Fruit fly (Drosophila melanogaster): ENCODE results near the gene Osi5.

Gene Osi5

DNA sequence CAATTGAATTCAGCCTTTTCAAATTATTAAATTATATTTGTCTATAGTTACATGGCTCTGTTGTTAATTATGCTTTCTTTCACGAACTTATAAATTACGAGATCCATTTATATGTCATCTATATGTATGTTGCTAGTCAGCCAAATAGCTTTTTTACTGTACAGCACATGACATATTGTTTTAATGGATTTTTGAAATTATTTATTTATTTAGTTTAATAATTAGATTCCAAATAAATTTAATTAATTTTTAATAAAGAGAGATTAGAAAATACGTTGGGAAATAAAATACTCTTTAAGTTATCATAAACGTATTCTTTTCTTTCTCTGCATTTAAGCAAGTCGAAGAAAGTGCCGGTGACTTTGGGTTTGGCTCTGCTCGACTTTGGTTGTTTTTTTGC is 14.0 kb downstream of the Osi5 start (continued):
- TF ChIP-seq CG15269 (tag; optimal IDR thresholded peaks at IDR 0.05) (no peak), gce (GFP tag; IDR thresholded peaks at IDR 0.05) (no peak), CG8924 (tag; optimal IDR thresholded peaks at IDR 0.05) (peak; percentile 56), CG10274 (GFP tag; optimal IDR thresholded peaks at IDR 0.05) (no peak), pzg (GFP tag; optimal IDR thresholded peaks at IDR 0.05) (no peak), lov (optimal IDR thresholded peaks at IDR 0.05) (no peak), lov (GFP tag; IDR thresholded peaks at IDR 0.05) (no peak), gcm2 (GFP tag; optimal IDR thresholded peaks at IDR 0.05) (no peak), CG10267 (tag; optimal IDR thresholded peaks at IDR 0.05) (peak; percentile 29), ttk (GFP tag; IDR thresholded peaks at IDR 0.05) (no peak), Hand (GFP tag; optimal IDR thresholded peaks at IDR 0.05) (no peak), D19A (tag; optimal IDR thresholded peaks at IDR 0.05) (peak; percentile 52), Hr51 (GFP tag; optimal IDR thresholded peaks at IDR 0.05) (peak in 1 of 2 experiments; percentile 48), CG17361 (GFP tag; IDR thresholded peaks at IDR 0.05) (peak; percentile 82), gt (GFP tag; IDR thresholded peaks at IDR 0.05) (no peak), CG1603 (tag; optimal IDR thresholded peaks at IDR 0.05) (no peak), CG10979 (tag; optimal IDR thresholded peaks at IDR 0.05) (peak; percentile 68), CG11723 (GFP tag; optimal IDR thresholded peaks at IDR 0.05) (no peak), CG7928 (GFP tag; optimal IDR thresholded peaks at IDR 0.05) (no peak), klu (GFP tag; IDR thresholded peaks at IDR 0.05) (no peak), ranshi (GFP tag; IDR thresholded peaks at IDR 0.05) (no peak), sens-2 (GFP tag; IDR thresholded peaks at IDR 0.05) (no peak), unc-4 (GFP tag; IDR thresholded peaks at IDR 0.05; ENCODE audit: partially characterized antibody) (no peak), Fer3 (tag; optimal IDR thresholded peaks at IDR 0.05) (no peak), cato (GFP tag; optimal IDR thresholded peaks at IDR 0.05; ENCODE audit: borderline replicate concordance) (no peak), cas (GFP tag; IDR thresholded peaks at IDR 0.05) (no peak), dan (GFP tag; IDR thresholded peaks at IDR 0.05) (no peak), Kr (GFP tag; optimal IDR thresholded peaks at IDR 0.05) (no peak), CG2120 (GFP tag; optimal IDR thresholded peaks at IDR 0.05) (no peak), pros (GFP tag; optimal IDR thresholded peaks at IDR 0.05) (no peak), ken (GFP tag; IDR thresholded peaks at IDR 0.05) (0 out of 3 replicates have a peak, but pooled peaks have one; percentile 23), fd64A (GFP tag; optimal IDR thresholded peaks at IDR 0.05) (no peak), ash1 (GFP tag; optimal IDR thresholded peaks at IDR 0.05) (no peak), en (GFP tag; optimal IDR thresholded peaks at IDR 0.05) (no peak), sim (GFP tag; IDR thresholded peaks at IDR 0.05) (no peak), Nf-YB (GFP tag; optimal IDR thresholded peaks at IDR 0.05) (no peak), ems (GFP tag; optimal IDR thresholded peaks at IDR 0.05) (no peak), kni (GFP tag; optimal IDR thresholded peaks at IDR 0.05) (no peak), her (GFP tag; optimal IDR thresholded peaks at IDR 0.05) (no peak), az2 (GFP tag; optimal IDR thresholded peaks at IDR 0.05) (peak; percentile 5), nmo (GFP tag; optimal IDR thresholded peaks at IDR 0.05) (peak; percentile 71), tll (GFP tag; optimal IDR thresholded peaks at IDR 0.05) (no peak), Drgx (GFP tag; IDR thresholded peaks at IDR 0.05) (no peak), HmgZ (tag; optimal IDR thresholded peaks at IDR 0.05) (no peak), CTCF (GFP tag; optimal IDR thresholded peaks at IDR 0.05) (no peak), CG1647 (GFP tag; optimal IDR thresholded peaks at IDR 0.05) (no peak), Fer1 (GFP tag; optimal IDR thresholded peaks at IDR 0.05) (no peak), gsb (GFP tag; IDR thresholded peaks at IDR 0.05) (no peak), jigr1 (GFP tag; IDR thresholded peaks at IDR 0.05) (no peak), Elba2 (GFP tag; optimal IDR thresholded peaks at IDR 0.05) (no peak), ro (GFP tag; IDR thresholded peaks at IDR 0.05) (no peak), HLH54F (GFP tag; optimal IDR thresholded peaks at IDR 0.05) (no peak), Jarid2 (GFP tag; optimal IDR thresholded peaks at IDR 0.05) (no peak)

All from whole organism, embryonic.